Worm (Caenorhabditis elegans): Measurements from ENCODE around the gene ppat-1.

ppat-1 gene

ce11 chrIII:4688965-4689364, at the start of gene ppat-1:
Gene ppat-1, plus strand, starts transcription at chrIII:4689280.
- no peak for TF ChIP-seq zip-8 (tag; optimal IDR thresholded peaks at IDR 0.05)
- TF ChIP-seq unc-120 (tag; optimal IDR thresholded peaks at IDR 0.05; ENCODE audit: poor library complexity, severe bottlenecking), result no peak
- no peak for TF ChIP-seq ham-2 (GFP tag; optimal IDR thresholded peaks at IDR 0.05)

DNA sequence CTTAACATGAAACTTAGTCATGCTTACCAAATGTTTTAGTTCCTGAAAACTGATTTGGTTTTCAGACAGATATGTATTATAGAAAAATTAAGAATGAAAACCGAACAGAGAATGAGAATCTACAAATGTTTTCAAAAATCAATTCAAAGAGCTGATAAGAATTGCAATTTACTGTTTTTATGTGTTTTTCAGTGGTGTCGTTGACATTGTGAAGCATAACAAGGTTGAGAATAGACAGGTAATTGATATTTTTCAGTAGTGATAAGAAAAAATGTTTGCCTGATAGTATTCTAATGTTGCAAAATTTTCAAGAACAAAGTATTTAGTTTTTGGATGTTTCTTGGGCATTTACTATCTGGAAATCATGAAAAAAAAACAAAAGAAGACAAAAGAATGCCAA, 45.8 kb upstream of the ppat-1 start, which contains the start of gene pfas-1:
pfas-1 (minus strand) TSS at position 49 of the 400 bp plus-strand sequence.
- TF ChIP-seq sptf-1 (tag; optimal IDR thresholded peaks at IDR 0.05) (no peak), elt-3 (tag; optimal IDR thresholded peaks at IDR 0.05) (no peak), pha-4 (tag; optimal IDR thresholded peaks at IDR 0.05) (no peak), lsy-2 (tag; optimal IDR thresholded peaks at IDR 0.05) (no peak), drap-1 (GFP tag; optimal IDR thresholded peaks at IDR 0.05) (no peak), ztf-11 (tag; optimal IDR thresholded peaks at IDR 0.05) (no peak), ceh-39 (tag; optimal IDR thresholded peaks at IDR 0.05) (no peak), unc-120 (tag; optimal IDR thresholded peaks at IDR 0.05; ENCODE audit: poor library complexity, severe bottlenecking) (no peak)

- TF ChIP-seq sptf-1 (tag; optimal IDR thresholded peaks at IDR 0.05), result no peak
- TF ChIP-seq mep-1 (tag; optimal IDR thresholded peaks at IDR 0.05), result no peak
- TF ChIP-seq hlh-1 (tag; optimal IDR thresholded peaks at IDR 0.05), result no peak
- no peak for TF ChIP-seq nhr-12 (tag; optimal IDR thresholded peaks at IDR 0.05)
- TF ChIP-seq unc-39 (tag; optimal IDR thresholded peaks at IDR 0.05), result no peak
- TF ChIP-seq zip-8 (tag; optimal IDR thresholded peaks at IDR 0.05), result no peak
- TF ChIP-seq ham-2 (GFP tag; optimal IDR thresholded peaks at IDR 0.05), result no peak
- TF ChIP-seq ceh-83 (GFP tag; optimal IDR thresholded peaks at IDR 0.05), result no peak
- no peak for TF ChIP-seq unc-62 (GFP tag; optimal IDR thresholded peaks at IDR 0.05)
- no peak for TF ChIP-seq nhr-2 (tag; optimal IDR thresholded peaks at IDR 0.05)
- TF ChIP-seq unc-120 (tag; optimal IDR thresholded peaks at IDR 0.05; ENCODE audit: poor library complexity, severe bottlenecking), result no peak
- TF ChIP-seq bed-3 (GFP tag; optimal IDR thresholded peaks at IDR 0.05), result no peak
- no peak for TF ChIP-seq elt-1 (tag; optimal IDR thresholded peaks at IDR 0.05; ENCODE audit: borderline replicate concordance, insufficient read depth)
- no peak for TF ChIP-seq M03D4.4 (tag; optimal IDR thresholded peaks at IDR 0.05)
- no peak for TF ChIP-seq lsy-2 (tag; optimal IDR thresholded peaks at IDR 0.05)
- no peak for TF ChIP-seq nhr-28 (tag; optimal IDR thresholded peaks at IDR 0.05)
- TF ChIP-seq lin-13 (tag; optimal IDR thresholded peaks at IDR 0.05), result no peak
- TF ChIP-seq nhr-76 (tag; optimal IDR thresholded peaks at IDR 0.05), result no peak
- TF ChIP-seq mls-2 (tag; optimal IDR thresholded peaks at IDR 0.05), result no peak
- TF ChIP-seq drap-1 (GFP tag; optimal IDR thresholded peaks at IDR 0.05), result no peak
Observed at ce11 chrIII:4646246-4646645, 42.8 kb upstream of the ppat-1 start, which contains the start of gene pqn-29. Gene pqn-29, minus strand, starts transcription at chrIII:4646346.

DNA sequence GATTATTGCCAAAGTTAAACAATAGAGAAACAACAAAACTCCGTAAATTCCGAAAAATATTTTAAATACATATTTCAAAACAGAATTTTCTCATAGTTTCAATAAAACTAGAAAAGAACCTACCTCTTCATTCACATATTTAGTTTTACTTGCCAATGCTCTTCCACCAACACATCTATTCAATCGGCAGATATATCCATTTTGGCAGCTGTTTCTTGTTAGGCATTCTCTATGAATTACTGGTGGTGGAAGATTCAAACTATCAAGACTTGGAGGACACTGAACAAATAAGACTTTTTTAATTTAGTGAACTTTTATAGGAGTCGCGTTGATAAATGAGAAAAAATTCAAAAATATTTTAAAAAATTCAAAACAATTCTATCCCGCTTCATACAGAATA, 41.7 kb upstream of the ppat-1 start:
- TF ChIP-seq drap-1 (GFP tag; optimal IDR thresholded peaks at IDR 0.05) (no peak), lin-13 (tag; optimal IDR thresholded peaks at IDR 0.05) (no peak), bed-3 (GFP tag; optimal IDR thresholded peaks at IDR 0.05) (no peak), nhr-237 (tag; optimal IDR thresholded peaks at IDR 0.05) (no peak), nhr-76 (tag; optimal IDR thresholded peaks at IDR 0.05) (no peak), elt-1 (tag; optimal IDR thresholded peaks at IDR 0.05; ENCODE audit: borderline replicate concordance, insufficient read depth) (no peak), blmp-1 (tag; optimal IDR thresholded peaks at IDR 0.05) (no peak), unc-62 (GFP tag; optimal IDR thresholded peaks at IDR 0.05) (no peak), ceh-83 (GFP tag; optimal IDR thresholded peaks at IDR 0.05) (no peak), mep-1 (tag; optimal IDR thresholded peaks at IDR 0.05) (no peak), unc-120 (tag; optimal IDR thresholded peaks at IDR 0.05; ENCODE audit: poor library complexity, severe bottlenecking) (no peak), ces-1 (GFP tag; optimal IDR thresholded peaks at IDR 0.05) (no peak), flh-1 (GFP tag; optimal IDR thresholded peaks at IDR 0.05) (no peak)

DNA sequence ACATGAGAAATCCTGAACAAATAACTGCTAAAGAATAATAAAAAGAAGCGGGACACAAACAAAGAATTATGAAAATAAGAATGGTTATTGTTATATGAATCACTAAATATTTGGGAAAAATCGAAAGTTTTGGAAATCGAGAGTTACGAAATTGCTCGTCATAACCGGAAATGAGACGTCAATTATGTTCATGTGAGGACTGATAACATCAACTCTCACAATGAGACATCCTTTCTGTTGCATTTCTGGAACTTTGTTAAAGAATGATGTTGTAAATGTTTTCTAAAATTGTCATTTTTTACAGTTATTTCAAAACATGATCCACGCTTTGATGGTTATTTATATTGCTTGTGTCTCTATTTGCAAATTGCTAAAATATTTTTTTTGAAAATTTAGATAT, 41.2 kb upstream of the ppat-1 start, which contains the start of gene T23F11.6:
T23F11.6 (minus strand) TSS at position 45 of the 400 bp plus-strand sequence.
- TF ChIP-seq ceh-43 (GFP tag; optimal IDR thresholded peaks at IDR 0.05) (no peak), unc-120 (tag; optimal IDR thresholded peaks at IDR 0.05; ENCODE audit: poor library complexity, severe bottlenecking) (no peak), mls-2 (tag; optimal IDR thresholded peaks at IDR 0.05) (no peak), ceh-39 (tag; optimal IDR thresholded peaks at IDR 0.05) (no peak), unc-39 (tag; optimal IDR thresholded peaks at IDR 0.05) (no peak), unc-62 (GFP tag; optimal IDR thresholded peaks at IDR 0.05) (no peak), sem-2 (GFP tag; optimal IDR thresholded peaks at IDR 0.05) (no peak), cnd-1 (tag; optimal IDR thresholded peaks at IDR 0.05) (no peak), bed-3 (GFP tag; optimal IDR thresholded peaks at IDR 0.05) (no peak)

All from whole organism, mixed stage, embryonic.